Worm (Caenorhabditis elegans): Measurements from ENCODE around the gene C32B5.13.
"Not testable (repeated sequence)": the region's sequence is repeated elsewhere in the genome, so short reads cannot be mapped to it uniquely, and the experiment has no call there.

- not testable (repeated sequence) for TF ChIP-seq zip-8 (tag; optimal IDR thresholded peaks at IDR 0.05); elt-3 (tag; optimal IDR thresholded peaks at IDR 0.05); snpc-4 (tag; optimal IDR thresholded peaks at IDR 0.05); lsy-2 (tag; optimal IDR thresholded peaks at IDR 0.05); unc-62 (GFP tag; optimal IDR thresholded peaks at IDR 0.05); nhr-76 (tag; optimal IDR thresholded peaks at IDR 0.05); lin-13 (tag; optimal IDR thresholded peaks at IDR 0.05); blmp-1 (tag; optimal IDR thresholded peaks at IDR 0.05)
Observed at ce11 chrII:954626-955025, 7.2 kb downstream of the C32B5.13 start, which contains the start of gene fbxc-7.
